Worm (Caenorhabditis elegans) whole organism, young adult: Measurements from ENCODE around the gene B0244.15.

Experiments used
- B0035.1 ChIP-seq: sonication (generic microtip); optimal IDR thresholded peaks from 2 replicates; lab custom pipeline; 2016; ENCODE audit warnings: missing genetic modification characterization, mild to moderate bottlenecking, missing compliant biosample characterization, missing genotype, missing genetic modification reagents
- C06A6.2 ChIP-seq: fragments of 200-800 bp; sonication (Bioruptor generic); conservative IDR thresholded peaks from 2 replicates; pipeline ENCODE4 v1.3.6; 2022; ENCODE audit warnings: missing genetic modification characterization, missing compliant biosample characterization
- D2030.7 ChIP-seq: fragments of 200-800 bp; sonication (Bioruptor generic); IDR thresholded peaks from 2 replicates; pipeline ENCODE4 v1.3.6; 2022; ENCODE audit warnings: missing genetic modification reagents, missing genetic modification characterization, missing compliant biosample characterization
- F33H1.4 ChIP-seq: fragments of 200-800 bp; sonication (Bioruptor generic); IDR thresholded peaks from 2 replicates; pipeline ENCODE4 v1.3.6; 2022; ENCODE audit warnings: missing genetic modification reagents, missing genetic modification characterization, missing compliant biosample characterization
- F39B2.1 ChIP-seq: fragments of 200-800 bp; sonication (Bioruptor generic); IDR thresholded peaks from 2 replicates; pipeline ENCODE4 v1.3.6; 2022; ENCODE audit warnings: missing genetic modification reagents, missing genetic modification characterization, missing compliant biosample characterization
- F55B11.4 ChIP-seq: sonication (generic microtip); optimal IDR thresholded peaks from 2 replicates; lab custom pipeline; 2016; ENCODE audit warnings: missing compliant biosample characterization, missing genetic modification characterization, borderline replicate concordance; ENCODE audit not compliant: insufficient read depth
- F57A8.1 ChIP-seq: fragments of 200-800 bp; sonication (Bioruptor generic); optimal IDR thresholded peaks from 2 replicates; lab custom pipeline; 2018; ENCODE audit warnings: mild to moderate bottlenecking, missing genetic modification characterization, moderate library complexity, missing compliant biosample characterization
- F57C9.4 ChIP-seq: sonication (generic microtip); optimal IDR thresholded peaks from 2 replicates; lab custom pipeline; 2017; ENCODE audit warnings: mild to moderate bottlenecking, missing genetic modification characterization, missing compliant biosample characterization
- Y53F4B.3 ChIP-seq: fragments of 200-800 bp; sonication (Bioruptor generic); IDR thresholded peaks from 2 replicates; pipeline ENCODE4 v1.3.6; 2022; ENCODE audit warnings: missing genetic modification reagents, missing genetic modification characterization, missing compliant biosample characterization
- Y53G8AR.9 ChIP-seq: fragments of 200-800 bp; sonication (Bioruptor generic); conservative IDR thresholded peaks from 2 replicates; pipeline ENCODE4 v1.3.6; 2022; ENCODE audit warnings: missing genetic modification reagents, missing genetic modification characterization, missing compliant biosample characterization
- attf-6 ChIP-seq: fragments of 200-800 bp; sonication (Bioruptor generic); IDR thresholded peaks from 2 replicates; pipeline ENCODE4 v1.3.6; 2022; ENCODE audit warnings: missing genetic modification reagents, missing genetic modification characterization, missing compliant biosample characterization
- bed-2 ChIP-seq: fragments of 200-800 bp; sonication (Bioruptor generic); IDR thresholded peaks from 2 replicates; pipeline ENCODE4 v1.3.6; 2022; ENCODE audit warnings: missing genetic modification reagents, missing genetic modification characterization, missing compliant biosample characterization
- ccch-3 ChIP-seq: fragments of 200-800 bp; sonication (Bioruptor generic); optimal IDR thresholded peaks from 2 replicates; lab custom pipeline; 2018; ENCODE audit warnings: mild to moderate bottlenecking, missing genetic modification characterization, missing compliant biosample characterization
- ceh-27 ChIP-seq: fragments of 200-800 bp; sonication (Bioruptor generic); optimal IDR thresholded peaks from 2 replicates; lab custom pipeline; 2018; ENCODE audit warnings: mild to moderate bottlenecking, missing genetic modification characterization, moderate library complexity, missing compliant biosample characterization
- dpff-1 ChIP-seq: sonication (generic microtip); optimal IDR thresholded peaks from 2 replicates; lab custom pipeline; 2017; ENCODE audit warnings: mild to moderate bottlenecking, missing genetic modification characterization, missing compliant biosample characterization
- dpl-1 ChIP-seq: fragments of 150-350 bp; optimal IDR thresholded peaks from 2 replicates; lab custom pipeline; 2014; ENCODE audit warnings: missing biosample characterization, missing genetic modification reagents, missing genetic modification characterization
- efl-1 ChIP-seq: fragments of 150-350 bp; optimal IDR thresholded peaks from 2 replicates; lab custom pipeline; 2014; ENCODE audit warnings: missing biosample characterization, missing genetic modification reagents, missing genetic modification characterization
- egl-44 ChIP-seq: fragments of 200-800 bp; sonication (Bioruptor generic); IDR thresholded peaks from 2 replicates; pipeline ENCODE4 v1.3.6; 2022; ENCODE audit warnings: missing genetic modification reagents, missing genetic modification characterization, missing compliant biosample characterization
- egrh-3 ChIP-seq: fragments of 200-800 bp; sonication (Bioruptor generic); IDR thresholded peaks from 2 replicates; pipeline ENCODE4 v1.3.6; 2022; ENCODE audit warnings: missing genetic modification reagents, missing genetic modification characterization, missing compliant biosample characterization
- ekl-4 ChIP-seq: fragments of 200-800 bp; sonication (Bioruptor generic); IDR thresholded peaks from 2 replicates; pipeline ENCODE4 v1.3.6; 2022; ENCODE audit warnings: missing genetic modification reagents, missing genetic modification characterization, missing compliant biosample characterization
- hlh-26 ChIP-seq: fragments of 200-800 bp; sonication (Bioruptor generic); conservative IDR thresholded peaks from 2 replicates; pipeline ENCODE4 v1.3.6; 2022; ENCODE audit warnings: missing genetic modification reagents, missing genetic modification characterization, missing compliant biosample characterization
- lin-35 ChIP-seq, 3 experiments: fragments of 150-350 bp in 2 of 3; sonication (generic microtip) in 1 of 3; optimal IDR thresholded peaks; 2 replicates each; lab custom pipeline; 2014 to 2018; ENCODE audit warnings: missing biosample characterization in 3 of 3, missing genetic modification characterization in 3 of 3, missing genetic modification reagents in 3 of 3
- lin-40 ChIP-seq: sonication (generic microtip); optimal IDR thresholded peaks from 2 replicates; lab custom pipeline; 2016; ENCODE audit warnings: missing genetic modification characterization, mild to moderate bottlenecking, missing compliant biosample characterization, missing genotype, missing genetic modification reagents
- lsl-1 ChIP-seq: fragments of 200-800 bp; sonication (Bioruptor generic); optimal IDR thresholded peaks from 2 replicates; lab custom pipeline; 2018; ENCODE audit warnings: mild to moderate bottlenecking, missing genetic modification characterization, moderate library complexity, missing compliant biosample characterization
- lsy-27 ChIP-seq: sonication (generic microtip); optimal IDR thresholded peaks from 2 replicates; lab custom pipeline; 2017; ENCODE audit warnings: missing genetic modification characterization, mild to moderate bottlenecking, missing compliant biosample characterization, antibody characterized with exemption, missing genotype, borderline replicate concordance; ENCODE audit not compliant: insufficient read depth
- madf-10 ChIP-seq: sonication (generic microtip); optimal IDR thresholded peaks from 2 replicates; lab custom pipeline; 2016; ENCODE audit warnings: mild to moderate bottlenecking, missing genetic modification characterization, missing compliant biosample characterization
- madf-8 ChIP-seq: fragments of 200-800 bp; sonication (Bioruptor generic); conservative IDR thresholded peaks from 2 replicates; pipeline ENCODE4 v1.3.6; 2022; ENCODE audit warnings: missing genetic modification reagents, missing genetic modification characterization, missing compliant biosample characterization
- pbrm-1 ChIP-seq: fragments of 200-800 bp; sonication (Bioruptor generic); IDR thresholded peaks from 2 replicates; pipeline ENCODE4 v1.3.6; 2022; ENCODE audit warnings: missing genetic modification reagents, missing genetic modification characterization, missing compliant biosample characterization
- rcor-1 ChIP-seq: fragments of 200-800 bp; sonication (Bioruptor generic); IDR thresholded peaks from 2 replicates; pipeline ENCODE4 v1.3.6; 2022; ENCODE audit warnings: missing genetic modification reagents, missing genetic modification characterization, missing compliant biosample characterization
- repo-1 ChIP-seq: sonication (generic microtip); optimal IDR thresholded peaks from 2 replicates; lab custom pipeline; 2017; ENCODE audit warnings: mild to moderate bottlenecking, missing genetic modification characterization, missing compliant biosample characterization
- rpc-1 ChIP-seq, 2 experiments: fragments of 150-350 bp in 1 of 2; sonication (generic microtip) in 1 of 2; optimal IDR thresholded peaks; 2 replicates each; lab custom pipeline; 2014 to 2018; ENCODE audit warnings: missing biosample characterization in 1 of 2, missing genetic modification characterization in 1 of 2, missing genetic modification reagents in 1 of 2, missing genotype in 1 of 2
- sdz-38 ChIP-seq: sonication (generic microtip); optimal IDR thresholded peaks from 2 replicates; lab custom pipeline; 2016; ENCODE audit warnings: missing genotype, missing genetic modification characterization, missing compliant biosample characterization
- snpc-3.4 ChIP-seq: sonication (generic microtip); optimal IDR thresholded peaks from 2 replicates; lab custom pipeline; 2017; ENCODE audit warnings: missing genetic modification characterization, mild to moderate bottlenecking, missing compliant biosample characterization, antibody characterized with exemption, moderate library complexity, missing genotype, missing genetic modification reagents
- tlf-1 ChIP-seq: fragments of 200-800 bp; sonication (Bioruptor generic); optimal IDR thresholded peaks from 2 replicates; lab custom pipeline; 2018; ENCODE audit warnings: mild to moderate bottlenecking, missing genetic modification characterization, missing compliant biosample characterization
- unc-62 ChIP-seq: fragments of 150-350 bp; optimal IDR thresholded peaks from 2 replicates; lab custom pipeline; 2014; ENCODE audit warnings: missing biosample characterization, missing genetic modification reagents, missing genetic modification characterization
- ztf-18 ChIP-seq: sonication (generic microtip); optimal IDR thresholded peaks from 2 replicates; lab custom pipeline; 2016; ENCODE audit warnings: missing genotype, mild to moderate bottlenecking, missing genetic modification characterization, missing compliant biosample characterization
- ztf-28 ChIP-seq: fragments of 200-800 bp; sonication (Bioruptor generic); IDR thresholded peaks from 2 replicates; pipeline ENCODE4 v1.3.6; 2022; ENCODE audit warnings: missing genetic modification reagents, missing genetic modification characterization, missing compliant biosample characterization
- ztf-6 ChIP-seq: fragments of 200-800 bp; sonication (Bioruptor generic); IDR thresholded peaks from 2 replicates; pipeline ENCODE4 v1.3.6; 2022; ENCODE audit warnings: missing genetic modification reagents, missing genetic modification characterization, missing compliant biosample characterization

The B0244.15 gene

ce11 chrIII:5769726-5770235 lies 26.6 kb downstream of the B0244.15 start, which contains the start of gene cutl-23 (continued):
- TF ChIP-seq lin-35 (GFP tag; optimal IDR thresholded peaks at IDR 0.05; lab: Kevin White, UChicago) (peak in 1 of 3 experiments; percentile 31), C06A6.2 (GFP tag; lab: Robert Waterston, UW) (no peak), dpff-1 (no peak), B0035.1 (tag; lab: Kevin White, UChicago) (no peak), rpc-1 (optimal IDR thresholded peaks at IDR 0.05; lab: Kevin White, UChicago) (peak; percentile 89), rpc-1 (tag; optimal IDR thresholded peaks at IDR 0.05; lab: Kevin White, UChicago) (peak; percentile 88), unc-62 (GFP tag; lab: Kevin White, UChicago) (no peak), dpl-1 (GFP tag; lab: Kevin White, UChicago) (no peak), ekl-4 (GFP tag; lab: Robert Waterston, UW) (peak; percentile 66; the same call in 1 of the 2 replicates), sdz-38 (tag; lab: Kevin White, UChicago) (no peak), repo-1 (no peak), snpc-3.4 (tag; lab: Kevin White, UChicago) (peak; percentile 66), egl-44 (no peak), lsy-27 (tag; lab: Kevin White, UChicago) (no peak), bed-2 (GFP tag; lab: Robert Waterston, UW) (no peak), ztf-28 (GFP tag; lab: Robert Waterston, UW) (no peak), efl-1 (GFP tag; lab: Kevin White, UChicago) (no peak), egrh-3 (GFP tag; lab: Robert Waterston, UW) (peak; percentile 47; the same call in 1 of the 2 replicates), ztf-6 (GFP tag; lab: Robert Waterston, UW) (no peak), attf-6 (GFP tag; lab: Robert Waterston, UW) (no peak), D2030.7 (GFP tag; lab: Robert Waterston, UW) (peak; percentile 44; the same call in 1 of the 2 replicates), F55B11.4 (no peak), Y53F4B.3 (GFP tag; lab: Robert Waterston, UW) (no peak), ceh-27 (peak; percentile 13), ztf-18 (tag; lab: Kevin White, UChicago) (peak; percentile 77), lsl-1 (GFP tag; lab: Kevin White, UChicago) (peak; percentile 15), madf-8 (GFP tag; lab: Robert Waterston, UW) (no peak), F33H1.4 (GFP tag; lab: Robert Waterston, UW) (peak; percentile 28; the same call in 1 of the 2 replicates), hlh-26 (GFP tag; lab: Robert Waterston, UW) (no peak), F39B2.1 (0 out of 2 replicates have a peak, but pooled peaks have one; percentile 39), ccch-3 (GFP tag; lab: Kevin White, UChicago) (no peak), pbrm-1 (GFP tag; lab: Robert Waterston, UW) (peak; percentile 59; the same call in 1 of the 2 replicates), F57C9.4 (tag; lab: Kevin White, UChicago) (no peak), lin-40 (tag; lab: Kevin White, UChicago) (no peak), madf-10 (tag; lab: Kevin White, UChicago) (peak; percentile 50), Y53G8AR.9 (GFP tag; lab: Robert Waterston, UW) (no peak), tlf-1 (GFP tag; lab: Kevin White, UChicago) (no peak), F57A8.1 (no peak), rcor-1 (GFP tag; lab: Robert Waterston, UW) (no peak)
